Fruit fly (Drosophila melanogaster) whole organism, wandering third instar larva: ENCODE data around the gene CG32036.

ENCODE experiments used
- Abd-B ChIP-seq: fragments of >200 bp; optimal IDR thresholded peaks from 2 replicates; lab custom pipeline; 2017; ENCODE audit warnings: missing biosample characterization, missing genetic modification characterization
- HLH106 ChIP-seq: fragments of 200-800 bp; optimal IDR thresholded peaks from 3 replicates; lab custom pipeline; 2019; ENCODE audit warnings: missing biosample characterization, mild to moderate bottlenecking, missing genetic modification characterization, moderate library complexity
- Jra ChIP-seq: sonication (Bioruptor generic); optimal IDR thresholded peaks from 2 replicates; lab custom pipeline; 2016; ENCODE audit warnings: missing biosample characterization, missing genetic modification characterization
- OdsH ChIP-seq: fragments of 200-800 bp; sonication (Bioruptor generic); optimal IDR thresholded peaks from 2 replicates; lab custom pipeline; 2016; ENCODE audit warnings: missing biosample characterization, mild to moderate bottlenecking, missing genetic modification characterization
- Rel ChIP-seq, 2 experiments: fragments of 200-800 bp; sonication (Bioruptor generic) in 1 of 2; optimal IDR thresholded peaks; 2 replicates in 1 of 2; 3 replicates in 1 of 2; lab custom pipeline; 2016 to 2019; ENCODE audit warnings: mild to moderate bottlenecking in 2 of 2, missing biosample characterization in 2 of 2, missing genetic modification characterization in 2 of 2, moderate library complexity in 1 of 2
- br ChIP-seq: fragments of 200-800 bp; sonication (Bioruptor generic); optimal IDR thresholded peaks from 2 replicates; lab custom pipeline; 2016; ENCODE audit warnings: missing biosample characterization, missing genetic modification characterization
- dl ChIP-seq, 2 experiments: fragments of 175-275, 200-275 bp in 1 of 2; fragments of 200-275 bp in 1 of 2; sonication (Bioruptor generic); optimal IDR thresholded peaks; lab custom pipeline; 2018; ENCODE audit warnings: mild to moderate bottlenecking in 2 of 2, missing biosample characterization in 2 of 2, missing genetic modification characterization in 2 of 2, moderate library complexity in 2 of 2; ENCODE audit not compliant: partially characterized antibody in 2 of 2, insufficient read depth in 1 of 2
- dmrt93B ChIP-seq: fragments of 200-800 bp; sonication (Bioruptor generic); optimal IDR thresholded peaks from 2 replicates; lab custom pipeline; 2018; ENCODE audit warnings: missing biosample characterization, mild to moderate bottlenecking, missing genetic modification characterization
- ey ChIP-seq: fragments of 200-800 bp; sonication (Bioruptor generic); optimal IDR thresholded peaks from 2 replicates; lab custom pipeline; 2016; ENCODE audit warnings: missing biosample characterization, missing genetic modification characterization
- fru ChIP-seq: fragments of 200-800 bp; sonication (Bioruptor generic); optimal IDR thresholded peaks from 3 replicates; lab custom pipeline; 2016; ENCODE audit warnings: missing biosample characterization, mild to moderate bottlenecking, missing genetic modification characterization
- pan ChIP-seq: fragments of >200 bp; optimal IDR thresholded peaks from 2 replicates; lab custom pipeline; 2017
- psq ChIP-seq: fragments of 200-800 bp; sonication (Bioruptor generic); optimal IDR thresholded peaks from 3 replicates; lab custom pipeline; 2017; ENCODE audit warnings: missing biosample characterization, mild to moderate bottlenecking, missing genetic modification characterization, moderate library complexity
- rgr ChIP-seq: fragments of 200-800 bp; sonication (Bioruptor generic); optimal IDR thresholded peaks from 3 replicates; lab custom pipeline; 2016; ENCODE audit warnings: missing biosample characterization, mild to moderate bottlenecking, missing genetic modification characterization
- usp ChIP-seq: fragments of >200 bp; optimal IDR thresholded peaks from 2 replicates; lab custom pipeline; 2017; ENCODE audit warnings: missing biosample characterization, missing genetic modification characterization

- TF ChIP-seq dmrt93B (GFP tag; lab: Kevin White, UChicago): no peak
- TF ChIP-seq usp (GFP tag; lab: Kevin White, UChicago): no peak
- no peak for TF ChIP-seq ey (GFP tag; lab: Kevin White, UChicago)
- TF ChIP-seq rgr (GFP tag; lab: Kevin White, UChicago): no peak
- no peak for TF ChIP-seq HLH106 (tag; lab: Kevin White, UChicago)
- TF ChIP-seq OdsH (GFP tag; lab: Kevin White, UChicago): no peak
- no peak for TF ChIP-seq Abd-B
- peak; percentile 18 for TF ChIP-seq fru (GFP tag; lab: Kevin White, UChicago)
- TF ChIP-seq psq (GFP tag; lab: Kevin White, UChicago): no peak
- no peak for TF ChIP-seq Rel (GFP tag; optimal IDR thresholded peaks at IDR 0.05; lab: Kevin White, UChicago)
- TF ChIP-seq Rel (tag; optimal IDR thresholded peaks at IDR 0.05; lab: Kevin White, UChicago): no peak
- TF ChIP-seq br: no peak
- no peak for TF ChIP-seq dl (GFP tag; optimal IDR thresholded peaks at IDR 0.05; lab: Kevin White, UChicago; ENCODE audit: insufficient read depth in 1 of 2, partially characterized antibody in 2 of 2)
- TF ChIP-seq Jra (GFP tag; lab: Kevin White, UChicago): no peak
- TF ChIP-seq pan (lab: Kevin White, UChicago): no peak
Observed at dm6 chr3L:9503552-9504317, 14.7 kb upstream of the CG32036 start.
